Worm (Caenorhabditis elegans) whole organism, late embryonic: ENCODE results near the gene F19C6.3.

Experiments
- C08G9.2 ChIP-seq: sonication (generic microtip); optimal IDR thresholded peaks from 2 replicates; lab custom pipeline; 2016; ENCODE audit warnings: mild to moderate bottlenecking, missing genetic modification characterization, moderate library complexity, missing compliant biosample characterization
- C38D4.7 ChIP-seq: fragments of 200-800 bp; sonication (Bioruptor generic); optimal IDR thresholded peaks from 2 replicates; lab custom pipeline; 2018; ENCODE audit warnings: mild to moderate bottlenecking, missing genetic modification characterization, moderate library complexity, missing compliant biosample characterization
- K02D7.2 ChIP-seq: sonication (generic microtip); optimal IDR thresholded peaks from 2 replicates; lab custom pipeline; 2017; ENCODE audit warnings: mild to moderate bottlenecking, missing genetic modification characterization, missing compliant biosample characterization
- ahr-1 ChIP-seq: sonication (generic microtip); optimal IDR thresholded peaks from 2 replicates; lab custom pipeline; 2016; ENCODE audit warnings: missing genetic modification characterization, missing compliant biosample characterization
- ceh-14 ChIP-seq: sonication (generic microtip); optimal IDR thresholded peaks from 2 replicates; lab custom pipeline; 2016; ENCODE audit warnings: missing genotype, missing genetic modification characterization, missing compliant biosample characterization
- ceh-30 ChIP-seq: fragments of 150-350 bp; optimal IDR thresholded peaks from 2 replicates; lab custom pipeline; 2014; ENCODE audit warnings: missing biosample characterization, missing genetic modification characterization
- ceh-45 ChIP-seq: fragments of 200-800 bp; sonication (Bioruptor generic); IDR thresholded peaks from 2 replicates; pipeline ENCODE4 v1.3.6; 2022; ENCODE audit warnings: missing genetic modification reagents, missing genetic modification characterization, missing compliant biosample characterization
- ceh-48 ChIP-seq: sonication (generic microtip); optimal IDR thresholded peaks from 2 replicates; lab custom pipeline; 2016; ENCODE audit warnings: missing genetic modification characterization, inconsistent platforms, missing compliant biosample characterization
- ceh-6 ChIP-seq: fragments of 200-800 bp; sonication (Bioruptor generic); optimal IDR thresholded peaks from 2 replicates; lab custom pipeline; 2018; ENCODE audit warnings: mild to moderate bottlenecking, missing genetic modification characterization, missing compliant biosample characterization
- che-1 ChIP-seq: sonication (generic microtip); optimal IDR thresholded peaks from 2 replicates; lab custom pipeline; 2016; ENCODE audit warnings: mild to moderate bottlenecking, missing genetic modification characterization, missing compliant biosample characterization
- fkh-10 ChIP-seq: fragments of 150-350 bp; optimal IDR thresholded peaks from 2 replicates; lab custom pipeline; 2014; ENCODE audit warnings: missing biosample characterization, missing genetic modification reagents, missing genetic modification characterization
- hlh-30 ChIP-seq: sonication (generic microtip); optimal IDR thresholded peaks from 2 replicates; lab custom pipeline; 2017; ENCODE audit warnings: antibody characterized with exemption, missing genetic modification characterization, missing compliant biosample characterization; ENCODE audit not compliant: insufficient read depth
- hlh-6 ChIP-seq: sonication (generic microtip); optimal IDR thresholded peaks from 2 replicates; lab custom pipeline; 2016; ENCODE audit warnings: missing genotype, missing genetic modification characterization, missing compliant biosample characterization
- mec-3 ChIP-seq: sonication (generic microtip); optimal IDR thresholded peaks from 2 replicates; lab custom pipeline; 2016; ENCODE audit warnings: borderline replicate concordance, missing genetic modification characterization, missing compliant biosample characterization
- nhr-11 ChIP-seq: fragments of 150-350 bp; optimal IDR thresholded peaks from 2 replicates; lab custom pipeline; 2014; ENCODE audit warnings: missing biosample characterization, missing genetic modification characterization
- nhr-232 ChIP-seq: sonication (generic microtip); optimal IDR thresholded peaks from 2 replicates; lab custom pipeline; 2016; ENCODE audit warnings: missing genetic modification characterization, missing compliant biosample characterization
- pag-3 ChIP-seq: sonication (generic microtip); optimal IDR thresholded peaks from 2 replicates; lab custom pipeline; 2016; ENCODE audit warnings: missing compliant biosample characterization, missing genetic modification characterization, borderline replicate concordance
- pha-4 ChIP-seq: fragments of 150-350 bp; optimal IDR thresholded peaks from 2 replicates; lab custom pipeline; 2018; ENCODE audit warnings: missing biosample characterization, missing genetic modification reagents, missing genetic modification characterization
- ref-2 ChIP-seq: sonication (generic microtip); optimal IDR thresholded peaks from 2 replicates; lab custom pipeline; 2016; ENCODE audit warnings: missing genetic modification characterization, missing compliant biosample characterization
- sdc-2 ChIP-seq: sonication (generic microtip); optimal IDR thresholded peaks from 2 replicates; lab custom pipeline; 2016; ENCODE audit warnings: missing genotype, missing genetic modification characterization, missing compliant biosample characterization
- unc-42 ChIP-seq: sonication (generic microtip); optimal IDR thresholded peaks from 2 replicates; lab custom pipeline; 2016; ENCODE audit warnings: missing genotype, missing genetic modification characterization, missing compliant biosample characterization
- unc-55 ChIP-seq: sonication (generic microtip); optimal IDR thresholded peaks from 2 replicates; lab custom pipeline; 2017; ENCODE audit warnings: missing biosample characterization, missing genetic modification reagents, missing genetic modification characterization

Gene F19C6.3

ce11 chrX:9957449-9957848 is 51.1 kb downstream of the F19C6.3 start:
- TF ChIP-seq ahr-1 (no peak), ceh-6 (GFP tag; lab: Kevin White, UChicago) (no peak), hlh-6 (tag; lab: Kevin White, UChicago) (no peak), C38D4.7 (GFP tag; lab: Kevin White, UChicago) (no peak), che-1 (tag; lab: Kevin White, UChicago) (no peak), fkh-10 (GFP tag; lab: Kevin White, UChicago) (no peak), ceh-30 (tag; lab: Kevin White, UChicago) (no peak), sdc-2 (no peak), pha-4 (tag; lab: Kevin White, UChicago) (no peak), nhr-11 (tag; lab: Kevin White, UChicago) (no peak), C08G9.2 (no peak), nhr-232 (tag; lab: Kevin White, UChicago) (no peak), hlh-30 (no peak), ceh-48 (tag; lab: Kevin White, UChicago) (no peak), ref-2 (tag; lab: Kevin White, UChicago) (no peak), K02D7.2 (tag; lab: Kevin White, UChicago) (no peak), pag-3 (tag; lab: Kevin White, UChicago) (no peak), ceh-45 (GFP tag; lab: Robert Waterston, UW) (no peak)
- TF ChIP-seq, all 69 proteins: peak for 0

- TF ChIP-seq unc-42 (tag; lab: Kevin White, UChicago) (peak; percentile 52), mec-3 (tag; lab: Kevin White, UChicago) (no peak), unc-55 (no peak), sdc-2 (no peak), ceh-14 (tag; lab: Kevin White, UChicago) (peak; percentile 54)
Observed at ce11 chrX:9956052-9956451, 52.5 kb downstream of the F19C6.3 start.
